Fruit fly (Drosophila melanogaster): ENCODE measurements around the gene Rtc1.

Rtc1 gene

DNA sequence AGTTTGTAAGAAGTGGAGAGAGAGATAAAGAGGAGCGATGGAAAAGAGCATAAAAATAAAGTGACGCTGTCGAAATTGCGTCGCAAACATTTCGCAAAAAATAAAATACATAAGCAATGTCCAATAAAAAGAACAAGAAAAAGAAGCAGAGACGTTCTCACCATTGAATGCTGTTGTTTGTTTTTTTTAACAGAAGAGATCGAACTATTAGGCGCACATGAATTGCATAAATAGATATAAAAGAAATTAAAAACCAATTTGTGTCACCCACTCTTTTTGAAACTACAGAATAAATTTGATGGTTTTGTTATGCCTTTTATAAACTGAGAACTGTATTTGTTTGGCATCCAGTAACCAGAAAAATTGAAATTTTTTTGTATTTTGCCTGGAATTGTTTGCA is 3.2 kb upstream of the Rtc1 start:
- no peak for TF ChIP-seq CG11294 (GFP tag; IDR thresholded peaks at IDR 0.05)
- TF ChIP-seq CG15336 (GFP tag; IDR thresholded peaks at IDR 0.05): no peak
- TF ChIP-seq salr (GFP tag; optimal IDR thresholded peaks at IDR 0.05): no peak
- TF ChIP-seq svp (GFP tag): peak; percentile 58

DNA sequence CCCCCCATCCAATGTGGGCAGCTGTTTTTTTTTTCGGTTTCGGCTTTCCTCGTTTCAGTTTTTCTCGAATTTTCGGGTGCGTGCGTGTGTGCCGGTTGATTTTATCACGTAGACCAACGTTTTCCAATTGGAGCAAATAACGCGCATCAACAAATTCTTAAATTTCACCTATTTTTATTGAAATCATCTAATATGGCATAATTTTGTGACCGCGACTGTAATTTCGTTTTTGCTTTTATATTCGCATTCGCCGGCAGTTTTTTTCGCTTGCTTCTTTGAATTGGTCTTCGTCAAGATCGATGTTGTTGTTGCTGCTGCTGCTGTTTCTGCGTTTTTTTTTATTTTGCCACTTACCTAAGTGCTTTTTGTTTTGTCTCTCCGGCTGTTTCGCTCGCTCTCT is 2.5 kb upstream of the Rtc1 start:
- TF ChIP-seq net (GFP tag; optimal IDR thresholded peaks at IDR 0.05) (peak; percentile 34), CG7368 (GFP tag; optimal IDR thresholded peaks at IDR 0.05) (peak; percentile 49), CG15336 (GFP tag; IDR thresholded peaks at IDR 0.05) (peak; percentile 58), CG6808 (GFP tag; optimal IDR thresholded peaks at IDR 0.05) (peak; percentile 59), CG9139 (GFP tag; optimal IDR thresholded peaks at IDR 0.05) (peak; percentile 29), CG8319 (GFP tag; optimal IDR thresholded peaks at IDR 0.05) (no peak), CG8632 (GFP tag; optimal IDR thresholded peaks at IDR 0.05) (peak; percentile 6), OdsH (GFP tag; optimal IDR thresholded peaks at IDR 0.05) (peak; percentile 22), CG32006 (GFP tag; optimal IDR thresholded peaks at IDR 0.05) (peak; percentile 53), Eip75B (GFP tag; optimal IDR thresholded peaks at IDR 0.05) (no peak), spab (GFP tag; optimal IDR thresholded peaks at IDR 0.05) (peak; percentile 7), dac (GFP tag; optimal IDR thresholded peaks at IDR 0.05) (no peak), CG10631 (GFP tag; optimal IDR thresholded peaks at IDR 0.05) (peak; percentile 1), CG6276 (GFP tag; optimal IDR thresholded peaks at IDR 0.05) (peak; percentile 76), Gug (GFP tag; IDR thresholded peaks at IDR 0.05) (peak; percentile 42), CG6854 (GFP tag; optimal IDR thresholded peaks at IDR 0.05) (no peak), CG6163 (GFP tag; IDR thresholded peaks at IDR 0.05) (peak; percentile 88; the same call in 2 of the 3 replicates), salr (GFP tag; optimal IDR thresholded peaks at IDR 0.05) (peak in 1 of 2 experiments; percentile 39), Sox14 (GFP tag; optimal IDR thresholded peaks at IDR 0.05) (peak; percentile 34), CG11902 (GFP tag; optimal IDR thresholded peaks at IDR 0.05) (no peak), CG11762 (GFP tag; optimal IDR thresholded peaks at IDR 0.05; ENCODE audit: insufficient read depth) (peak; percentile 3), Lpt (GFP tag; optimal IDR thresholded peaks at IDR 0.05) (peak; percentile 28), ss (GFP tag; optimal IDR thresholded peaks at IDR 0.05) (peak in 1 of 2 experiments; percentile 25), Blimp-1 (GFP tag; optimal IDR thresholded peaks at IDR 0.05) (no peak), Met (GFP tag; optimal IDR thresholded peaks at IDR 0.05) (peak; percentile 62), fd59A (GFP tag; optimal IDR thresholded peaks at IDR 0.05) (no peak), Hr39 (GFP tag; optimal IDR thresholded peaks at IDR 0.05) (peak; percentile 35), CG10669 (GFP tag; optimal IDR thresholded peaks at IDR 0.05) (peak; percentile 26), fd85E (GFP tag; optimal IDR thresholded peaks at IDR 0.05) (no peak), cyc (GFP tag; optimal IDR thresholded peaks at IDR 0.05) (peak; percentile 20), Hr4 (GFP tag; optimal IDR thresholded peaks at IDR 0.05) (peak; percentile 26), pdm3 (GFP tag; optimal IDR thresholded peaks at IDR 0.05) (peak; percentile 32), acj6 (GFP tag; optimal IDR thresholded peaks at IDR 0.05) (peak; percentile 31), CG11294 (GFP tag; IDR thresholded peaks at IDR 0.05) (no peak; the same call in 1 of the 2 replicates), Ets21C (GFP tag; optimal IDR thresholded peaks at IDR 0.05) (peak; percentile 13), vri (GFP tag; optimal IDR thresholded peaks at IDR 0.05) (peak; percentile 58), CG3919 (GFP tag; optimal IDR thresholded peaks at IDR 0.05) (peak; percentile 55), CG3032 (tag; optimal IDR thresholded peaks at IDR 0.05) (no peak), CG31627 (GFP tag; optimal IDR thresholded peaks at IDR 0.05) (peak; percentile 38), lz (GFP tag; optimal IDR thresholded peaks at IDR 0.05) (peak; percentile 34), dsx (GFP tag; optimal IDR thresholded peaks at IDR 0.05; ENCODE audit: poor library complexity, severe bottlenecking) (no peak), CG4318 (GFP tag; optimal IDR thresholded peaks at IDR 0.05) (peak; percentile 26), esn (GFP tag; optimal IDR thresholded peaks at IDR 0.05) (peak; percentile 48), Eip93F (GFP tag; optimal IDR thresholded peaks at IDR 0.05) (no peak), achi (GFP tag; optimal IDR thresholded peaks at IDR 0.05) (peak; percentile 47), CG8119 (GFP tag; IDR thresholded peaks at IDR 0.05) (peak; percentile 73), Smox (GFP tag; optimal IDR thresholded peaks at IDR 0.05) (peak; percentile 62), Sox15 (GFP tag; optimal IDR thresholded peaks at IDR 0.05) (peak; percentile 8), svp (GFP tag) (peak; percentile 77)
